Fruit fly (Drosophila melanogaster) whole organism, pupa: ENCODE data around the gene EAChm.

ENCODE experiments used
- CG10348 ChIP-seq: fragments of 200-800 bp; sonication (Bioruptor generic); IDR thresholded peaks from 2 replicates; pipeline ENCODE4 v1.3.6; 2022; ENCODE audit warnings: missing biosample characterization, missing genetic modification characterization
- CG12605 ChIP-seq: fragments of 200-800 bp; sonication (Bioruptor generic); IDR thresholded peaks from 2 replicates; pipeline ENCODE4 v1.3.6; 2022; ENCODE audit warnings: missing biosample characterization, missing genetic modification characterization
- CG13204 ChIP-seq: fragments of 200-800 bp; sonication (Bioruptor generic); optimal IDR thresholded peaks from 2 replicates; lab custom pipeline; 2018; ENCODE audit warnings: missing biosample characterization, mild to moderate bottlenecking, missing genetic modification characterization, moderate library complexity
- CG14655 ChIP-seq: fragments of 200-800 bp; sonication (Bioruptor generic); optimal IDR thresholded peaks from 3 replicates; lab custom pipeline; 2017; ENCODE audit warnings: mild to moderate bottlenecking, missing biosample characterization, missing genetic modification reagents, missing genetic modification characterization
- CG15710 ChIP-seq: fragments of 200-800 bp; sonication (Bioruptor generic); optimal IDR thresholded peaks from 2 replicates; lab custom pipeline; 2018; ENCODE audit warnings: missing biosample characterization, mild to moderate bottlenecking, missing genetic modification characterization, moderate library complexity
- CG17806 ChIP-seq: fragments of 200-800 bp; sonication (Bioruptor generic); optimal IDR thresholded peaks from 2 replicates; lab custom pipeline; 2018; ENCODE audit warnings: missing biosample characterization, mild to moderate bottlenecking, missing genetic modification characterization, moderate library complexity
- CG32121 ChIP-seq: fragments of 200-800 bp; sonication (Bioruptor generic); IDR thresholded peaks from 2 replicates; pipeline ENCODE4 v1.3.6; 2022; ENCODE audit warnings: missing biosample characterization, missing genetic modification characterization
- CG34367 ChIP-seq: fragments of 200-800 bp; sonication (Bioruptor generic); optimal IDR thresholded peaks from 2 replicates; lab custom pipeline; 2018; ENCODE audit warnings: missing biosample characterization, mild to moderate bottlenecking, missing genetic modification characterization
- CG4496 ChIP-seq: fragments of 200-800 bp; sonication (Bioruptor generic); IDR thresholded peaks from 3 replicates; pipeline ENCODE4 v1.3.6; 2022; ENCODE audit warnings: missing biosample characterization, missing genetic modification characterization
- CG8159 ChIP-seq: fragments of 200-800 bp; sonication (Bioruptor generic); optimal IDR thresholded peaks from 3 replicates; lab custom pipeline; 2018; ENCODE audit warnings: missing biosample characterization, mild to moderate bottlenecking, missing genetic modification characterization, moderate library complexity
- CG8301 ChIP-seq: fragments of 200-800 bp; sonication (Bioruptor generic); optimal IDR thresholded peaks from 2 replicates; lab custom pipeline; 2018; ENCODE audit warnings: missing biosample characterization, mild to moderate bottlenecking, missing genetic modification characterization
- CG9948 ChIP-seq: fragments of 200-800 bp; sonication (Bioruptor generic); optimal IDR thresholded peaks from 2 replicates; lab custom pipeline; 2018; ENCODE audit warnings: missing biosample characterization, mild to moderate bottlenecking, missing genetic modification characterization, moderate library complexity
- D1 ChIP-seq: fragments of 200-800 bp; sonication (Bioruptor generic); optimal IDR thresholded peaks from 2 replicates; lab custom pipeline; 2018; ENCODE audit warnings: missing biosample characterization, mild to moderate bottlenecking, missing genetic modification characterization, moderate library complexity
- EcR ChIP-seq: fragments of 200-800 bp; sonication (Bioruptor generic); optimal IDR thresholded peaks from 3 replicates; lab custom pipeline; 2019; ENCODE audit warnings: missing biosample characterization, missing genetic modification characterization, mild to moderate bottlenecking, moderate library complexity, missing genetic modification reagents
- Ets98B ChIP-seq: fragments of 200-800 bp; sonication (Bioruptor generic); IDR thresholded peaks from 2 replicates; pipeline ENCODE4 v1.3.6; 2022; ENCODE audit warnings: missing biosample characterization, missing genetic modification characterization
- Pif1A ChIP-seq: fragments of 200-800 bp; sonication (Bioruptor generic); optimal IDR thresholded peaks from 3 replicates; lab custom pipeline; 2016; ENCODE audit warnings: missing biosample characterization, missing genetic modification characterization
- Pif1B ChIP-seq: fragments of 200-800 bp; sonication (Bioruptor generic); optimal IDR thresholded peaks from 3 replicates; lab custom pipeline; 2016; ENCODE audit warnings: missing biosample characterization, missing genetic modification characterization
- Snoo ChIP-seq: fragments of 200-800 bp; sonication (Bioruptor generic); optimal IDR thresholded peaks from 3 replicates; lab custom pipeline; 2017; ENCODE audit warnings: missing biosample characterization, mild to moderate bottlenecking, missing genetic modification characterization, inconsistent platforms
- fd96Ca ChIP-seq: fragments of 200-800 bp; sonication (Bioruptor generic); IDR thresholded peaks from 3 replicates; pipeline ENCODE4 v1.3.6; 2022; ENCODE audit warnings: missing biosample characterization, missing genetic modification characterization
- gl ChIP-seq: fragments of 200-800 bp; sonication (Bioruptor generic); optimal IDR thresholded peaks from 2 replicates; lab custom pipeline; 2018; ENCODE audit warnings: missing biosample characterization, mild to moderate bottlenecking, missing genetic modification characterization
- rn ChIP-seq: fragments of 200-800 bp; sonication (Bioruptor generic); IDR thresholded peaks from 2 replicates; pipeline ENCODE4 v1.3.6; 2022; ENCODE audit warnings: missing biosample characterization, missing genetic modification characterization

Gene EAChm

DNA sequence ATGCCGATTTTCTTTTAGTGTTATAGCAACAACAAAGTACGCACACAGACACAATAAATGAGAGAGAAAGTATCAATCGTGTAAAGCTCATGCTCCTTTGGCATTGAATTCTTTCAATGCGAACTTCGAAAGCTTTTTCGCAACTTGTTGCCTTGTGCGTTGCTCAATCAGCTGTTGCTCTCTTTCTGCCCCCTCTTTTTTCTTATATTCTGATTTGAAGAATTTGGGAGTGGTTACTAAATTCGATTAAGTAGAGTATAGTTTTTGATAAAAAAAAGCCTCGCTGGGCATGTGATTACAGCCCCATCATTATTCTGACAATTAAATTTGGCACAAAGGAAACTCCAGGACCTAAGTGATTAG lies 19.9 kb upstream of the EAChm start:
- TF ChIP-seq Pif1A (GFP tag; lab: Kevin White, UChicago) (no peak), CG15710 (no peak), rn (GFP tag; lab: Robert Waterston, UW) (no peak), CG34367 (tag; lab: Kevin White, UChicago) (no peak), CG14655 (GFP tag; lab: Kevin White, UChicago) (no peak), CG17806 (no peak), CG10348 (GFP tag; lab: Robert Waterston, UW) (no peak)
- TF ChIP-seq, all 21 proteins: peak for 0

DNA sequence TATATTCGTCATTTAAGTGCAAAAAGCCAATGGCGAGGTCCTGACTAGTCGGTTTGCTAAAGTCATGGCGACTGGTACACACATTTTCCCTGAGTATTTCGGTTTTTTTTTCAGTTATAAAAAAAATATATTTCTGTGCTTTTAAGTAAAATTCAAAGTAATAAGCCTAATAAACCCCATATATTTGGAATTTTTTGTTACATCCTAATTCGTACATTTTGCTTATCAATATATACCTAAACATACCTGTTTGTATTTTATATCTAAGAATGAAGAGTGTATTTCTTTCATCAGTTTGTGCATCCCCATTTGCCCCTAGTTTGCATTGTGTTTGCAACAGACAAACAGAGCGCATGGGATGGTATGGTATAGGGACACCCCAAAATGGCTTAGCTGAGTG lies 19.0 kb upstream of the EAChm start:
- peak; percentile 41 for TF ChIP-seq CG8159 (tag; lab: Kevin White, UChicago)
- no peak for TF ChIP-seq CG32121 (GFP tag; lab: Robert Waterston, UW)
- TF ChIP-seq Pif1A (GFP tag; lab: Kevin White, UChicago), result peak; percentile 5
- peak; percentile 31 for TF ChIP-seq CG14655 (GFP tag; lab: Kevin White, UChicago)

DNA sequence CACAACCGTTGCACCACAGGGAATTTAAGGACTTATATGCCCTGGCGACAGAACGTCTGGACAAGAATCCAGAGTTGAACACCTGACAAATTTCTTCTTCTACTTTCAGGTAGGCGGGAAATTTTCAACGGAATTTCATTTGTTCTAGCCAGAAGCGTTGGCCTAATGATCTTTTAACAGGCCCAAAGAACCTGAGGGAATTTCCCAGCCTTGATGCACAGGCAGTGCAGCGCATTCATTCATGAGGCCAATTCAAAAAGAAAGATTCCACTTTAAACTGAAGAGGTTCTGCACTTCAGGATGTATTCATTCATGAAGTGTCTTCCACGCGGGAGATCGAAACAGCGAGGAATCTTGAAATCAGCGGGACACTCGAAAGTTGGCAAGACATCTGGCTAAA lies 15.1 kb upstream of the EAChm start:
- TF ChIP-seq CG34367 (tag; lab: Kevin White, UChicago) (no peak), CG4496 (GFP tag; lab: Robert Waterston, UW) (no peak), CG9948 (tag; lab: Kevin White, UChicago) (no peak), CG8301 (tag; lab: Kevin White, UChicago) (no peak), CG13204 (no peak), Pif1A (GFP tag; lab: Kevin White, UChicago) (no peak), CG8159 (tag; lab: Kevin White, UChicago) (no peak), CG32121 (GFP tag; lab: Robert Waterston, UW) (no peak)

DNA sequence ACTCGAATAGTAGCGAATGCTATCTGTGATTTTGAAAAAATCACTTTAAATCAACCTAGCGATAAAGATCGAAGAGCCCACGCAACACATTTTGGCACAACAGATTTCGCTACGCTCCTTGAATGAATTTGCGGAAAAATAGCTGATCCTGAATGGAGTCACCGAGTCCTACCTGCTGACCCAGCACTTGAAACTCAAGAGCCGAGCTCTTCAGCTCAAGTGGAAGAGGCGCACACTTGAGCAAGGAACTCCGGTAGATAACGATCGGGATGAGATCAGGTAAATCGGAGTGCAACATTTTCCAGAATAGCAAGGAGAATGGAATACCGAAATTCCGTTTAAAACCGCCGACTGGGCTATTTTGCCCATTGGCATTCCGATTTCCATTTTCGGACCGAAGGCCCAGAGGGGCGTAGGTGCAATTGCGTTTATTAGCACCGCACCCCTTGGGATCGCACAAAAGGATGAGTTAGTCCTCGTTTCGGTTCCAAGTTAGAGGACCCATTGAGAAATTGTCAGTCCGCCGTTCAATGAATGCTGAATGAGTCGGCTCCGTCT lies 14.2 kb upstream of the EAChm start:
- no peak for TF ChIP-seq CG12605 (GFP tag; lab: Robert Waterston, UW)
- no peak for TF ChIP-seq CG14655 (GFP tag; lab: Kevin White, UChicago)
- no peak for TF ChIP-seq fd96Ca (GFP tag; lab: Robert Waterston, UW)
- TF ChIP-seq D1, result no peak
- no peak for TF ChIP-seq Pif1A (GFP tag; lab: Kevin White, UChicago)
- TF ChIP-seq Pif1B (GFP tag; lab: Kevin White, UChicago), result no peak
- no peak for TF ChIP-seq CG9948 (tag; lab: Kevin White, UChicago)
- no peak for TF ChIP-seq CG32121 (GFP tag; lab: Robert Waterston, UW)

DNA sequence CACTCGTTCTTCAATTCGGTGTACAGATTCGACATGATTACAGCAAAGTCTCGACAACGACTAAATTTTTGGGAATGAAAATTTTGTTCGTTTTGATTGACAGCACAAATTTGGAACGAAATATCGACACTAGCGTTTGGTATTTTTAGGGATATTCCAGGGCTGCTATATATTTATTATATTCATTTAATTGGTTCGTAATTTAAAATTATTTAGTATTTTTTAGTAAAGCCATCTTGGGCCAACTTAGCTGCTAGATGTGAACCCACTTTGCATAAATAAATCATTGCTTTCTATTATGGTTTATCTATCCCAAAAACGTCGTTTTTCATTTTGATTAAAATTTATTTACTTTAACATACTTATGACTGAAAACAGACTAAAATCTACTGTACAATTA lies 12.1 kb upstream of the EAChm start, which contains the start of gene Rpn12R:
TSS of gene Rpn12R (minus strand) at position 101 of the 400 bp plus-strand sequence.
- TF ChIP-seq CG15710 (no peak), Snoo (tag; lab: Kevin White, UChicago) (no peak), CG8301 (tag; lab: Kevin White, UChicago) (no peak), Pif1B (GFP tag; lab: Kevin White, UChicago) (no peak), CG32121 (GFP tag; lab: Robert Waterston, UW) (no peak), CG13204 (no peak)

DNA sequence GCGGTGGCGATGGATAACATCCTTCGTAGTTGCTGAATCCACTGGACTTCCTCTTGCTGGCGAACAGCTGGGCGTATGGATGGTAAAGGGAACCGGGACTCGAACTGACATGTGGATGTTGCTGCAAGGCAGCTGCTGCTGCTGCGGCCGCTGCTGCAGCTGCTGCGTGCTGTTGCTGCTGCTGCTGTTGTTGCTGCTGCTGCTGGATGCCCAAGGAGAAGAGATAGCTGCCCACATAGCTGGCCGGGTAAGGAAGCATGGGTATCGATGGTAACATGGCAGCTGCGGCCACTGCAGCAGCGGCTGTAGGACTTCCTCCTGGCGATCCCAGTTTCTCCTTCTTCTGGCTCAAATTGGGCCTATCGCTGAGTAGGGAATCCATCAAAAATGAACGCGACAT lies 11.1 kb upstream of the EAChm start:
- TF ChIP-seq gl (tag; lab: Kevin White, UChicago) (no peak), Snoo (tag; lab: Kevin White, UChicago) (no peak), CG32121 (GFP tag; lab: Robert Waterston, UW) (no peak), CG4496 (GFP tag; lab: Robert Waterston, UW) (no peak), EcR (GFP tag; lab: Kevin White, UChicago) (no peak), CG8301 (tag; lab: Kevin White, UChicago) (no peak), D1 (no peak), CG8159 (tag; lab: Kevin White, UChicago) (no peak), Pif1B (GFP tag; lab: Kevin White, UChicago) (no peak)

DNA sequence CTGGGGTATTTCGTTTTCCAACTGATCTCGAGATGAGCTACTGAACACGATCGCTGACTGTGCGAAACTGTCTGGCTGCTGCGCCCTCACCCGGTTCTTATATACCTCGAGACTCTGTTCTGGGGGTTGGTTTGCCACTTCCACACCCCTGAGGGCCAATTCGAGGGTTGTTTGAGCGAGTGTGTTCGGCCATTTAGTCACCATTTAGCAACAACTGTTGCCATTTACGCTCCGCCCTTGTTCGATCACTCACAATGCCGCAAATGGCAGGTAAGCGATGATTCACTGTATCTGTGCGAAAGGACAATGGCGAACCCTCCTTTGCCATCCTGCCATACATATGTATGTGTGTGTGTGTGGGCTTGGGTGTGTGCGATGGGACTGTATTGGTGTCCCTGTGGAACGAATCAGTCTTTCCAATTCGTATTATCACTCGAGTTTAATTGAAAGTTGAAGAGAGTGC lies 10.7 kb upstream of the EAChm start, which contains the start of gene ind:
TSS of gene ind (minus strand) at position 51 of the 463 bp plus-strand sequence.
- TF ChIP-seq Ets98B (GFP tag; lab: Robert Waterston, UW) (no peak), fd96Ca (GFP tag; lab: Robert Waterston, UW) (no peak), EcR (GFP tag; lab: Kevin White, UChicago) (no peak), CG9948 (tag; lab: Kevin White, UChicago) (no peak), CG34367 (tag; lab: Kevin White, UChicago) (no peak), CG10348 (GFP tag; lab: Robert Waterston, UW) (no peak), CG32121 (GFP tag; lab: Robert Waterston, UW) (no peak)
